Worm (Caenorhabditis elegans) whole organism, midembryonic: ENCODE results near the gene idpp-9.

ENCODE experiments used
- flt-1 ChIP-seq: fragments of 200-800 bp; sonication (Bioruptor generic); IDR thresholded peaks from 2 replicates; pipeline ENCODE4 v1.3.6; 2022; ENCODE audit warnings: missing genetic modification characterization, missing compliant biosample characterization
- med-1 ChIP-seq: sonication (generic microtip); optimal IDR thresholded peaks from 2 replicates; lab custom pipeline; 2017; ENCODE audit warnings: missing genetic modification characterization, mild to moderate bottlenecking, missing compliant biosample characterization, antibody characterized with exemption, missing genetic modification reagents; ENCODE audit not compliant: insufficient read depth
- tab-1 ChIP-seq: fragments of 200-800 bp; sonication (Bioruptor generic); IDR thresholded peaks from 2 replicates; pipeline ENCODE4 v1.3.6; 2022; ENCODE audit warnings: missing genetic modification characterization, missing compliant biosample characterization
- ztf-23 ChIP-seq: fragments of 200-800 bp; sonication (Bioruptor generic); IDR thresholded peaks from 2 replicates; pipeline ENCODE4 v1.3.6; 2022; ENCODE audit warnings: missing genetic modification reagents, missing genetic modification characterization, missing compliant biosample characterization
- ztf-29 ChIP-seq: fragments of 200-800 bp; sonication (Bioruptor generic); IDR thresholded peaks from 2 replicates; pipeline ENCODE4 v1.3.6; 2022; ENCODE audit warnings: missing genetic modification reagents, missing genetic modification characterization, missing compliant biosample characterization

DNA sequence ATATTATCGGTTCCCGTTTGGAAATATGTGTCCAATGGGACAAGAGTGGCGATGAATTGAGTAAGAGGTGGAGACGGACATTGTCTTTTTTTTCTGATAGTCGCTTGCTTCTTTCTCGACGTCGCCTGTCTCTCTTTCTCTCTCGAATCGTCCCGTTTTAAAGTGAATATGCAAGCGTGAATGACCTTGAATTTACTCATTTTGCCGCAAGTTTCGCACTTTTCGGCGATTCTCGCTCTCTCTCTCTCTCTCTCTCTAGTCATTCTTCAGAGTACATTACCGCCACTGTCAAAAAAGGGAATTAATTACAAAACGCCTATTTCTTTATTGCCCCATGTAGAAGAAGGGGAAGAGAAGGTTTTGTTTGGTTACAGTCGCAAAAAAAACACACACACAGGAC is 47.9 kb downstream of the idpp-9 start:
- TF ChIP-seq ztf-23 (no peak), ztf-29 (GFP tag; lab: Robert Waterston, UW) (no peak), flt-1 (GFP tag; lab: Robert Waterston, UW) (no peak), tab-1 (GFP tag; lab: Robert Waterston, UW) (no peak), med-1 (GFP tag; lab: Kevin White, UChicago) (no peak)
